Worm (Caenorhabditis elegans): ENCODE results near the gene jmjd-5.
A peak's percentile ranks its signal among the peaks of the same experiment; 100 is the strongest.

The jmjd-5 gene

DNA sequence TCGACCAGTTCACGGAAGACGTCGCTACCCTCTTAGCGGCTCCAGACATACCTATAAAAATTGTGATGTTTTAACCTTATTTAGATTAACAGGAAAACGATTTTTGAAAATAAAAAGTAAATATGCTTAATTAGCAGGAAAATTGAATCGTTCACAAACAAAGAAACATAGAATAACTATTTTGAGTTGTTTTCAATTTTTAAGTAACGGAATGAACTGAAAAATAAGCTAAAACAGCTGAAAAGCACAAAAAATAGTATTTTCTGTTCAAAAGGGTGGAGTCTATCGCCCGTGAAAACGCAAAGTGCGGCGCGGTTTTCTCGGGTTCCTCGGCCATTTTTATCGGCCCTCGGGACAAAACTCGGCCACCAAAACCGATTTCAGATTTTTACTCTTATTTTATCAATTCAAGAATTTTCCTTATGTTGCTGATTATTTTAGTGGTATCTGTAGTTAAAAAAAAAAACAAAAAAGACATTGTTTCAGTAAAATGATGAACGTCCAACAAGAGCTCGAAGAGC, 3.4 kb upstream of the jmjd-5 start, which contains the start of the genes atp-5 and lmtr-3 (continued):
- TF ChIP-seq C34B4.2 (tag; optimal IDR thresholded peaks at IDR 0.05) (no peak), mdl-1 (tag; optimal IDR thresholded peaks at IDR 0.05) (peak in 1 of 2 experiments; percentile 55), efl-3 (GFP tag; optimal IDR thresholded peaks at IDR 0.05) (no peak), nhr-85 (tag) (peak; percentile 88), pax-3 (tag; optimal IDR thresholded peaks at IDR 0.05) (peak; percentile 68), nhr-71 (tag; optimal IDR thresholded peaks at IDR 0.05) (peak; percentile 89), nhr-11 (tag; optimal IDR thresholded peaks at IDR 0.05) (no peak), mef-2 (tag; optimal IDR thresholded peaks at IDR 0.05) (no peak), zag-1 (tag; optimal IDR thresholded peaks at IDR 0.05) (no peak), nhr-47 (tag; optimal IDR thresholded peaks at IDR 0.05) (peak; percentile 81), fkh-8 (tag; optimal IDR thresholded peaks at IDR 0.05) (peak; percentile 85), isw-1 (GFP tag; IDR thresholded peaks at IDR 0.05) (peak; percentile 65), ceh-88 (GFP tag; IDR thresholded peaks at IDR 0.05) (no peak), mep-1 (tag; optimal IDR thresholded peaks at IDR 0.05) (peak; percentile 75), mab-9 (GFP tag; IDR thresholded peaks at IDR 0.05) (peak; percentile 70; the same call in 1 of the 2 replicates), grh-1 (GFP tag; IDR thresholded peaks at IDR 0.05) (no peak), zip-4 (GFP tag; optimal IDR thresholded peaks at IDR 0.05) (no peak), ztf-11 (tag; optimal IDR thresholded peaks at IDR 0.05) (peak in 1 of 2 experiments; percentile 81), nhr-20 (tag; optimal IDR thresholded peaks at IDR 0.05) (peak; percentile 78), aha-1 (tag; optimal IDR thresholded peaks at IDR 0.05) (no peak), lin-14 (GFP tag; optimal IDR thresholded peaks at IDR 0.05) (peak; percentile 90), hlh-17 (GFP tag; optimal IDR thresholded peaks at IDR 0.05; ENCODE audit: borderline replicate concordance) (no peak), nhr-28 (tag; optimal IDR thresholded peaks at IDR 0.05) (no peak), lir-3 (tag; optimal IDR thresholded peaks at IDR 0.05; ENCODE audit: poor library complexity) (peak; percentile 93), alr-1 (tag; optimal IDR thresholded peaks at IDR 0.05; ENCODE audit: borderline replicate concordance) (no peak), elt-3 (tag; optimal IDR thresholded peaks at IDR 0.05) (peak in 1 of 6 experiments; percentile 68), ceh-90 (tag; optimal IDR thresholded peaks at IDR 0.05) (peak; percentile 86), ama-1 (optimal IDR thresholded peaks at IDR 0.05) (no peak), sox-4 (tag; optimal IDR thresholded peaks at IDR 0.05) (peak; percentile 53), nhr-77 (tag; optimal IDR thresholded peaks at IDR 0.05) (peak; percentile 16), nhr-237 (tag; optimal IDR thresholded peaks at IDR 0.05) (no peak)

DNA sequence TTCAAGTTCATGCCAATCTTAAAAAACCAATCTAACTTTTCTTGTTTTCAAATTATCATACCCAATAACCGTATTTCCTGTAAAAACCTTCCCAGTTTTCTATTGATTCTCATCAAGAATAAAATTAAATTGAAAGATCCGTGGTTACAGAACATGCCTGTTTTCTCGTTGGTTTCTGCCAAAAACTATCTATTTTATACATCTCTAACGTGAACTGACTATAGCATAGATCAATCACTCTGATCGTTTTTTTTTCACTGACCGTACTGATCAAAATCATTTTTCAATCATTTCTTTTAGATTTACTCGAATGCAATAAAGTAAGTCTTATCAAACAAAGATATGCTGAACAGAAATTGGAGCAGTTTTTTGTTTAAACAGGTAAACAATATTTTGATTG, 2.4 kb upstream of the jmjd-5 start, which contains the start of gene C06H2.2:
C06H2.2 (plus strand) TSS at position 301 of the 400 bp plus-strand sequence.
- no peak for TF ChIP-seq ceh-90 (tag; optimal IDR thresholded peaks at IDR 0.05)
- no peak for TF ChIP-seq efl-1 (optimal IDR thresholded peaks at IDR 0.05)
- TF ChIP-seq efl-1 (GFP tag; optimal IDR thresholded peaks at IDR 0.05 in 1 of 2) = peak in 1 of 2 experiments; percentile 71

DNA sequence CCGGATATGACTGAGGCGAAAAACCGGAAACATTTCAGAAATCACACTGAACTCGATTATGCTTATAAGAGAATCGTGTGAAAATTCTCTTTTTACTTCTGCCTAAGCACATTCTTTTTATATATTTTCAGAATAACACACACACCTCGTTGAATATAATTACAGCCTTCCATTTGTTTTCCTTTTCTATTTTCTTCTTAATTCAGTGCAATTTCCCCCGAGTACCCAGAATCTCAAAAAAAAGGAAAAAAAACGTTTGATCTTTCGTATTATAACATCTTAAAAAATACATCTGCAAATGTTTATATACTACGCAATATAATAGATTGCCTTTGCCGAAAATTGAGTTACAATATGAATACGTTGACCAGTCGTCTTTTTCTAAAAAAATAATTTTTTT, 4.5 kb downstream of the jmjd-5 start:
- TF ChIP-seq C16A3.4 (tag; optimal IDR thresholded peaks at IDR 0.05) (no peak), aly-2 (tag; optimal IDR thresholded peaks at IDR 0.05) (no peak), ztf-4 (tag; optimal IDR thresholded peaks at IDR 0.05) (no peak), lin-14 (GFP tag; optimal IDR thresholded peaks at IDR 0.05) (peak; percentile 6), lin-35 (GFP tag; optimal IDR thresholded peaks at IDR 0.05) (no peak), Y116A8C.19 (tag; optimal IDR thresholded peaks at IDR 0.05; ENCODE audit: borderline replicate concordance) (no peak), ces-1 (GFP tag; optimal IDR thresholded peaks at IDR 0.05) (no peak), ceh-82 (tag; optimal IDR thresholded peaks at IDR 0.05) (no peak), ceh-63 (GFP tag; optimal IDR thresholded peaks at IDR 0.05) (no peak), nhr-71 (tag; optimal IDR thresholded peaks at IDR 0.05) (peak; percentile 21), lir-3 (tag; optimal IDR thresholded peaks at IDR 0.05; ENCODE audit: poor library complexity) (no peak), fkh-8 (tag; optimal IDR thresholded peaks at IDR 0.05) (peak; percentile 54), pax-3 (tag; optimal IDR thresholded peaks at IDR 0.05) (no peak), ceh-8 (GFP tag; optimal IDR thresholded peaks at IDR 0.05) (no peak), nhr-11 (tag; optimal IDR thresholded peaks at IDR 0.05) (peak; percentile 0), rnt-1 (tag; optimal IDR thresholded peaks at IDR 0.05) (no peak), snu-23 (GFP tag; optimal IDR thresholded peaks at IDR 0.05) (no peak), fos-1 (tag; optimal IDR thresholded peaks at IDR 0.05) (no peak), lin-39 (tag; optimal IDR thresholded peaks at IDR 0.05) (no peak)

Data from whole organism, L1 larva.